Worm (Caenorhabditis elegans) whole organism, L4 larva: ENCODE data around the gene rpt-4.

ENCODE experiments used
- F44E2.7 ChIP-seq: fragments of 200-800 bp; sonication (Bioruptor generic); IDR thresholded peaks from 2 replicates; pipeline ENCODE4 v2.1.2; 2022; ENCODE audit warnings: missing genetic modification characterization, missing compliant biosample characterization
- ceh-32 ChIP-seq: sonication (generic microtip); optimal IDR thresholded peaks from 2 replicates; lab custom pipeline; 2016; ENCODE audit warnings: mild to moderate bottlenecking, missing genetic modification characterization, missing compliant biosample characterization; ENCODE audit not compliant: poor library complexity
- cey-2 ChIP-seq: sonication (generic microtip); optimal IDR thresholded peaks from 3 replicates; lab custom pipeline; 2017; ENCODE audit warnings: missing genetic modification characterization, mild to moderate bottlenecking, missing compliant biosample characterization, antibody characterized with exemption, borderline replicate concordance; ENCODE audit not compliant: insufficient read depth
- daf-12 ChIP-seq: fragments of 150-350 bp; optimal IDR thresholded peaks from 2 replicates; lab custom pipeline; 2014; ENCODE audit warnings: missing biosample characterization, missing genetic modification reagents, missing genetic modification characterization
- daf-16 ChIP-seq, 3 experiments: sonication (generic microtip); optimal IDR thresholded peaks; 2 replicates each; lab custom pipeline; 2016 to 2017; ENCODE audit warnings: missing genetic modification characterization in 3 of 3, missing genetic modification reagents in 3 of 3, mild to moderate bottlenecking in 2 of 3, missing compliant biosample characterization in 2 of 3, missing biosample characterization in 1 of 3, moderate library complexity in 1 of 3
- hmg-1.1 ChIP-seq: fragments of 200-800 bp; sonication (Bioruptor generic); IDR thresholded peaks from 2 replicates; pipeline ENCODE4 v1.3.6; 2022; ENCODE audit warnings: missing genetic modification reagents, missing genetic modification characterization, missing compliant biosample characterization
- lin-1 ChIP-seq: fragments of 200-800 bp; sonication (Bioruptor generic); IDR thresholded peaks from 2 replicates; pipeline ENCODE4 v1.3.6; 2022; ENCODE audit warnings: missing genetic modification reagents, missing genetic modification characterization, missing compliant biosample characterization
- lin-38 ChIP-seq: fragments of 200-800 bp; sonication (Bioruptor generic); IDR thresholded peaks from 2 replicates; pipeline ENCODE4 v1.3.6; 2022; ENCODE audit warnings: missing genetic modification reagents, missing genetic modification characterization, missing compliant biosample characterization
- lin-39 ChIP-seq: fragments of 150-350 bp; optimal IDR thresholded peaks from 2 replicates; lab custom pipeline; 2014; ENCODE audit warnings: missing biosample characterization, missing genetic modification reagents, missing genetic modification characterization
- snpc-4 ChIP-seq: fragments of 150-350 bp; optimal IDR thresholded peaks from 2 replicates; lab custom pipeline; 2014; ENCODE audit warnings: missing biosample characterization, missing genetic modification characterization
- unc-39 ChIP-seq: sonication (generic microtip); optimal IDR thresholded peaks from 2 replicates; lab custom pipeline; 2017; ENCODE audit warnings: missing biosample characterization, missing genetic modification characterization
- unc-62 ChIP-seq, 3 experiments: fragments of 150-350 bp in 1 of 3; sonication (generic microtip); optimal IDR thresholded peaks in 2 of 3; peaks in 1 of 3; 1 replicate in 1 of 3; 2 replicates in 2 of 3; lab custom pipeline; 2014 to 2017; ENCODE audit warnings: missing biosample characterization in 3 of 3, missing genetic modification characterization in 3 of 3, missing genetic modification reagents in 3 of 3, missing genotype in 1 of 3

The rpt-4 gene

ce11 chrII:4793-5192 is 41.2 kb downstream of the rpt-4 start:
- TF ChIP-seq F44E2.7 (GFP tag; lab: Robert Waterston, UW) (no peak), ceh-32 (tag; lab: Kevin White, UChicago) (no peak), unc-62 (GFP tag; optimal IDR thresholded peaks at IDR 0.05 in 1 of 2; lab: Kevin White, UChicago) (peak in 1 of 2 experiments; percentile 80), unc-62 (tag; optimal IDR thresholded peaks at IDR 0.05; lab: Kevin White, UChicago) (no peak), lin-1 (GFP tag; lab: Robert Waterston, UW) (no peak), daf-12 (no peak), lin-38 (GFP tag; lab: Robert Waterston, UW) (no peak)

- TF ChIP-seq hmg-1.1 (0 out of 2 replicates have a peak, but pooled peaks have one; percentile 16), cey-2 (tag; lab: Kevin White, UChicago) (no peak)
Observed at ce11 chrII:1334-1898, 44.6 kb downstream of the rpt-4 start, which contains the start of gene 2L52.1. Gene 2L52.1, plus strand, starts transcription at chrII:1848.

ce11 chrII:586-985 is 45.4 kb downstream of the rpt-4 start:
- TF ChIP-seq snpc-4 (tag; lab: Kevin White, UChicago) = no peak
- TF ChIP-seq lin-39 = no peak
- TF ChIP-seq unc-39 (tag; lab: Kevin White, UChicago) = no peak
- TF ChIP-seq daf-16 (GFP tag; optimal IDR thresholded peaks at IDR 0.05; lab: Kevin White, UChicago) = no peak
- TF ChIP-seq daf-16 (tag; optimal IDR thresholded peaks at IDR 0.05; lab: Kevin White, UChicago) = peak; percentile 8
- TF ChIP-seq, all 104 proteins: peak for 1
